Worm (Caenorhabditis elegans): ENCODE results near the gene lips-11.

DNA sequence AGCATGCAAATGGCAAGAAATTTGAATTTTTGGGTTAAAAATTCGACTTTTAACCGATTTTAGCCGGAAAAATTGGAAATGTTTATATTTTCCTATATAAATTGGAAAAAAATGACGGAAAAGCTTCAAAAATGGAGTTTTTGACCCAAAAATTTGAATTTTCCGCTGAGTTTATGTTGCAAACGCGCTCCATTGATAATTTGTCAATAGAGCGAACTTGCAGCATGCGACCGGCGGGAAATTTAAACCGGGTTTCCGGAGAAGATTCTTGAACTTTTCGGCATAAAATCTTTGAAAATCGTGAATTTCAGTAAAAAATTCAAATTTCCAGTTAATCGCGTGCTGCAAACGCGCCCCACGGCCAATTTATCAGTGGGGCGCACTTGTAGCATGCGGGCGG is 20.6 kb upstream of the lips-11 start:
- no peak for TF ChIP-seq fkh-10 (GFP tag; optimal IDR thresholded peaks at IDR 0.05)
- no peak for TF ChIP-seq mdt-29 (GFP tag; IDR thresholded peaks at IDR 0.05)
- TF ChIP-seq attf-4 (tag; optimal IDR thresholded peaks at IDR 0.05) = no peak
- TF ChIP-seq nhr-6 (tag; optimal IDR thresholded peaks at IDR 0.05) = no peak
- TF ChIP-seq nhr-28 (tag; optimal IDR thresholded peaks at IDR 0.05) = no peak
- TF ChIP-seq pha-4 (GFP tag; IDR thresholded peaks at IDR 0.05) = no peak
- TF ChIP-seq pha-4 (tag; optimal IDR thresholded peaks at IDR 0.05) = no peak
- no peak for TF ChIP-seq R02D3.7 (tag; optimal IDR thresholded peaks at IDR 0.05)
- no peak for TF ChIP-seq hlh-30 (tag; optimal IDR thresholded peaks at IDR 0.05; ENCODE audit: insufficient read depth)
- no peak for TF ChIP-seq lin-15B (tag; optimal IDR thresholded peaks at IDR 0.05)
